Fruit fly (Drosophila melanogaster) whole organism, embryonic: ENCODE data around the gene CG6254.

ENCODE experiments used
- Atf6 ChIP-seq: fragments of 200-800 bp; sonication (Bioruptor generic); IDR thresholded peaks from 2 replicates; pipeline ENCODE4 v1.3.6; 2022; ENCODE audit warnings: missing biosample characterization, missing genetic modification characterization
- CG10959 ChIP-seq: fragments of 200-800 bp; sonication (Bioruptor generic); IDR thresholded peaks from 2 replicates; pipeline ENCODE4 v1.3.6; 2022; ENCODE audit warnings: missing biosample characterization, missing genetic modification characterization
- CG14441 ChIP-seq: fragments of 200-800 bp; sonication (Bioruptor generic); IDR thresholded peaks from 2 replicates; pipeline ENCODE4 v1.3.6; 2022; ENCODE audit warnings: missing biosample characterization, missing genetic modification characterization
- CG14710 ChIP-seq: fragments of 200-800 bp; sonication (Bioruptor generic); optimal IDR thresholded peaks from 3 replicates; lab custom pipeline; 2019; ENCODE audit warnings: missing biosample characterization, mild to moderate bottlenecking, missing genetic modification characterization, moderate library complexity
- CG15269 ChIP-seq: fragments of 200-800 bp; sonication (Bioruptor generic); optimal IDR thresholded peaks from 2 replicates; lab custom pipeline; 2018; ENCODE audit warnings: missing biosample characterization, mild to moderate bottlenecking, missing genetic modification characterization, moderate library complexity
- CG17361 ChIP-seq: fragments of 200-800 bp; sonication (Bioruptor generic); IDR thresholded peaks from 3 replicates; pipeline ENCODE4 v1.3.6; 2022; ENCODE audit warnings: missing biosample characterization, missing genetic modification characterization
- CG17568 ChIP-seq: fragments of 200-800 bp; sonication (Bioruptor generic); optimal IDR thresholded peaks from 2 replicates; lab custom pipeline; 2018; ENCODE audit warnings: missing biosample characterization, mild to moderate bottlenecking, missing genetic modification characterization, moderate library complexity
- CG18476 ChIP-seq: fragments of 200-800 bp; sonication (Bioruptor generic); optimal IDR thresholded peaks from 2 replicates; lab custom pipeline; 2016; ENCODE audit warnings: missing biosample characterization, mild to moderate bottlenecking, missing genetic modification characterization
- CG18599 ChIP-seq: fragments of 200-800 bp; sonication (Bioruptor generic); optimal IDR thresholded peaks from 3 replicates; lab custom pipeline; 2017; ENCODE audit warnings: missing biosample characterization, missing genetic modification characterization, mild to moderate bottlenecking, moderate library complexity, missing genetic modification reagents
- CG31388 ChIP-seq: fragments of 200-800 bp; sonication (Bioruptor generic); optimal IDR thresholded peaks from 2 replicates; lab custom pipeline; 2016; ENCODE audit warnings: missing biosample characterization, missing genetic modification characterization
- CG4360 ChIP-seq: fragments of 200-800 bp; sonication (Bioruptor generic); IDR thresholded peaks from 2 replicates; pipeline ENCODE4 v1.3.6; 2022; ENCODE audit warnings: missing biosample characterization, missing genetic modification characterization
- CG4707 ChIP-seq: fragments of 200-800 bp; sonication (Bioruptor generic); optimal IDR thresholded peaks from 2 replicates; lab custom pipeline; 2018; ENCODE audit warnings: missing biosample characterization, mild to moderate bottlenecking, missing genetic modification characterization, moderate library complexity
- CG6689 ChIP-seq: fragments of 200-800 bp; sonication (Bioruptor generic); IDR thresholded peaks from 2 replicates; pipeline ENCODE4 v1.3.6; 2022; ENCODE audit warnings: missing biosample characterization, missing genetic modification characterization
- CG7372 ChIP-seq: fragments of 200-800 bp; sonication (Bioruptor generic); IDR thresholded peaks from 2 replicates; pipeline ENCODE4 v1.3.6; 2022; ENCODE audit warnings: missing biosample characterization, missing genetic modification characterization
- CG7839 ChIP-seq: fragments of 200-800 bp; sonication (Bioruptor generic); optimal IDR thresholded peaks from 3 replicates; lab custom pipeline; 2018; ENCODE audit warnings: missing biosample characterization, mild to moderate bottlenecking, missing genetic modification characterization, moderate library complexity
- CG8765 ChIP-seq: fragments of 200-800 bp; sonication (Bioruptor generic); IDR thresholded peaks from 2 replicates; pipeline ENCODE4 v1.3.6; 2022; ENCODE audit warnings: missing biosample characterization, missing genetic modification characterization
- Chrac-16 ChIP-seq: fragments of 200-800 bp; sonication (Bioruptor generic); optimal IDR thresholded peaks from 3 replicates; lab custom pipeline; 2016; ENCODE audit warnings: missing biosample characterization, missing genetic modification characterization
- D ChIP-seq, 2 experiments: fragments of 200-800 bp in 1 of 2; fragments of >200 bp in 1 of 2; sonication (Bioruptor generic) in 1 of 2; optimal IDR thresholded peaks; 2 replicates in 1 of 2; 3 replicates in 1 of 2; lab custom pipeline; 2017; ENCODE audit warnings: mild to moderate bottlenecking in 1 of 2, missing biosample characterization in 1 of 2, missing genetic modification characterization in 1 of 2, missing genetic modification reagents in 1 of 2
- Dek ChIP-seq: fragments of 200-800 bp; sonication (Bioruptor generic); optimal IDR thresholded peaks from 3 replicates; lab custom pipeline; 2019; ENCODE audit warnings: missing biosample characterization, mild to moderate bottlenecking, missing genetic modification characterization, moderate library complexity
- Dref ChIP-seq: fragments of 200-800 bp; sonication (Bioruptor generic); IDR thresholded peaks from 2 replicates; pipeline ENCODE4 v1.3.6; 2022; ENCODE audit warnings: missing biosample characterization, missing genetic modification characterization
- Drgx ChIP-seq: fragments of 200-800 bp; sonication (Bioruptor generic); IDR thresholded peaks from 2 replicates; pipeline ENCODE4 v1.3.6; 2022; ENCODE audit warnings: missing biosample characterization, missing genetic modification characterization
- E2f1 ChIP-seq: fragments of 200-800 bp; sonication (Bioruptor generic); IDR thresholded peaks from 2 replicates; pipeline ENCODE4 v1.3.6; 2022; ENCODE audit warnings: missing biosample characterization, missing genetic modification characterization
- Eip74EF ChIP-seq, 2 experiments: fragments of 200-800 bp in 1 of 2; fragments of >200 bp in 1 of 2; sonication (Bioruptor generic) in 1 of 2; optimal IDR thresholded peaks; 2 replicates each; lab custom pipeline; 2017 to 2019; ENCODE audit warnings: missing biosample characterization in 2 of 2, missing genetic modification characterization in 2 of 2, mild to moderate bottlenecking in 1 of 2, moderate library complexity in 1 of 2
- Fer2 ChIP-seq: fragments of 200-800 bp; sonication (Bioruptor generic); optimal IDR thresholded peaks from 2 replicates; lab custom pipeline; 2018; ENCODE audit warnings: missing biosample characterization, mild to moderate bottlenecking, missing genetic modification characterization, moderate library complexity
- Fer3 ChIP-seq: fragments of 200-800 bp; sonication (Bioruptor generic); optimal IDR thresholded peaks from 2 replicates; lab custom pipeline; 2018; ENCODE audit warnings: missing biosample characterization, mild to moderate bottlenecking, missing genetic modification characterization, moderate library complexity
- HHEX ChIP-seq: fragments of 200-800 bp; sonication (Bioruptor generic); optimal IDR thresholded peaks from 3 replicates; lab custom pipeline; 2017; ENCODE audit warnings: missing biosample characterization, mild to moderate bottlenecking, missing genetic modification characterization, missing genetic modification reagents
- HLH4C ChIP-seq: fragments of 200-800 bp; sonication (Bioruptor generic); IDR thresholded peaks from 3 replicates; pipeline ENCODE4 v1.3.6; 2022; ENCODE audit warnings: missing biosample characterization, missing genetic modification characterization; ENCODE audit not compliant: partially characterized antibody
- Hr3 ChIP-seq: fragments of 200-800 bp; sonication (Bioruptor generic); optimal IDR thresholded peaks from 3 replicates; lab custom pipeline; 2016; ENCODE audit warnings: missing biosample characterization, missing genetic modification characterization
- Max ChIP-seq: fragments of 200-800 bp; sonication (Bioruptor generic); optimal IDR thresholded peaks from 2 replicates; lab custom pipeline; 2016; ENCODE audit warnings: missing biosample characterization, mild to moderate bottlenecking, missing genetic modification characterization
- Nf-YB ChIP-seq: fragments of 200-800 bp; sonication (Bioruptor generic); optimal IDR thresholded peaks from 3 replicates; lab custom pipeline; 2019; ENCODE audit warnings: missing biosample characterization, mild to moderate bottlenecking, missing genetic modification characterization, moderate library complexity
- Ptx1 ChIP-seq: fragments of 200-800 bp; sonication (Bioruptor generic); IDR thresholded peaks from 2 replicates; pipeline ENCODE4 v1.3.6; 2022; ENCODE audit warnings: missing biosample characterization, missing genetic modification characterization
- Taf1 ChIP-seq: fragments of 200-800 bp; sonication (Bioruptor generic); IDR thresholded peaks from 2 replicates; pipeline ENCODE4 v1.3.6; 2022; ENCODE audit warnings: missing biosample characterization, missing genetic modification characterization
- ap ChIP-seq: fragments of 200-800 bp; sonication (Bioruptor generic); IDR thresholded peaks from 2 replicates; pipeline ENCODE4 v1.3.6; 2022; ENCODE audit warnings: missing biosample characterization, missing genetic modification characterization
- crp ChIP-seq, 2 experiments: fragments of 200-800 bp; sonication (Bioruptor generic); optimal IDR thresholded peaks; 2 replicates in 1 of 2; 3 replicates in 1 of 2; lab custom pipeline; 2017; ENCODE audit warnings: missing biosample characterization in 2 of 2, missing genetic modification characterization in 2 of 2, mild to moderate bottlenecking in 1 of 2, moderate library complexity in 1 of 2
- cwo ChIP-seq: fragments of 200-800 bp; sonication (Bioruptor generic); optimal IDR thresholded peaks from 3 replicates; lab custom pipeline; 2017; ENCODE audit warnings: missing biosample characterization, missing genetic modification characterization, mild to moderate bottlenecking, moderate library complexity, missing genetic modification reagents
- exex ChIP-seq: fragments of 200-800 bp; sonication (Bioruptor generic); optimal IDR thresholded peaks from 4 replicates; lab custom pipeline; 2018; ENCODE audit warnings: missing biosample characterization, mild to moderate bottlenecking, missing genetic modification characterization, moderate library complexity
- hbn ChIP-seq: fragments of 200-800 bp; sonication (Bioruptor generic); IDR thresholded peaks from 2 replicates; pipeline ENCODE4 v1.3.6; 2022; ENCODE audit warnings: missing biosample characterization, missing genetic modification characterization; ENCODE audit not compliant: partially characterized antibody
- hkb ChIP-seq, 2 experiments: fragments of 200-800 bp in 1 of 2; fragments of >200 bp in 1 of 2; sonication (Bioruptor generic) in 1 of 2; IDR thresholded peaks in 1 of 2; optimal IDR thresholded peaks in 1 of 2; 2 replicates each; pipeline versions ENCODE4 v1.3.6 to Lab custom; 2017 to 2022; ENCODE audit warnings: missing biosample characterization in 1 of 2, missing genetic modification characterization in 1 of 2
- kni ChIP-seq: fragments of 200-800 bp; sonication (Bioruptor generic); optimal IDR thresholded peaks from 3 replicates; lab custom pipeline; 2017; ENCODE audit warnings: mild to moderate bottlenecking, missing biosample characterization, missing genetic modification reagents, missing genetic modification characterization
- mam ChIP-seq: fragments of 200-800 bp; sonication (Bioruptor generic); optimal IDR thresholded peaks from 3 replicates; lab custom pipeline; 2016; ENCODE audit warnings: missing biosample characterization, missing genetic modification characterization
- nerfin-2 ChIP-seq: fragments of 200-800 bp; sonication (Bioruptor generic); IDR thresholded peaks from 2 replicates; pipeline ENCODE4 v1.3.6; 2022; ENCODE audit warnings: missing biosample characterization, missing genetic modification characterization; ENCODE audit not compliant: partially characterized antibody
- org-1 ChIP-seq: fragments of 200-800 bp; sonication (Bioruptor generic); optimal IDR thresholded peaks from 2 replicates; lab custom pipeline; 2017; ENCODE audit warnings: missing biosample characterization, missing genetic modification characterization
- pan ChIP-seq, 4 experiments: fragments of >200 bp in 3 of 4; fragments of 200-800 bp in 1 of 4; sonication (Bioruptor generic) in 1 of 4; optimal IDR thresholded peaks in 3 of 4; IDR thresholded peaks in 1 of 4; 2 replicates each; pipeline versions ENCODE4 v1.3.6 to Lab custom; 2017 to 2022; ENCODE audit warnings: missing biosample characterization in 2 of 4, missing genetic modification characterization in 2 of 4, mixed read lengths in 1 of 4
- pnt ChIP-seq: fragments of 200-800 bp; sonication (Bioruptor generic); optimal IDR thresholded peaks from 3 replicates; lab custom pipeline; 2016; ENCODE audit warnings: missing biosample characterization, missing genetic modification characterization
- salm ChIP-seq: fragments of 200-800 bp; sonication (Bioruptor generic); optimal IDR thresholded peaks from 2 replicates; lab custom pipeline; 2018; ENCODE audit warnings: missing biosample characterization, mild to moderate bottlenecking, missing genetic modification characterization
- sqz ChIP-seq: fragments of 200-800 bp; sonication (Bioruptor generic); optimal IDR thresholded peaks from 3 replicates; lab custom pipeline; 2018; ENCODE audit warnings: missing biosample characterization, mild to moderate bottlenecking, missing genetic modification characterization
- ttk ChIP-seq: fragments of 200-800 bp; sonication (Bioruptor generic); IDR thresholded peaks from 2 replicates; pipeline ENCODE4 v2.1.2; 2022; ENCODE audit warnings: missing biosample characterization, missing genetic modification characterization
- unc-4 ChIP-seq: fragments of 200-800 bp; sonication (Bioruptor generic); IDR thresholded peaks from 2 replicates; pipeline ENCODE4 v1.3.6; 2022; ENCODE audit warnings: missing biosample characterization, missing genetic modification characterization; ENCODE audit not compliant: partially characterized antibody

Gene CG6254

dm6 chr3R:10130091-10130490 lies 31.0 kb downstream of the CG6254 start:
- peak; percentile 43 for TF ChIP-seq exex (tag; lab: Kevin White, UChicago)
- TF ChIP-seq Nf-YB (GFP tag; lab: Kevin White, UChicago) = peak; percentile 24
- peak; percentile 64 for TF ChIP-seq cwo
- TF ChIP-seq CG18599 (GFP tag; lab: Kevin White, UChicago) = peak; percentile 83
- peak; percentile 33 for TF ChIP-seq CG4707 (GFP tag; lab: Kevin White, UChicago)
- TF ChIP-seq pnt (GFP tag; lab: Kevin White, UChicago) = peak; percentile 20
- peak; percentile 39; the same call in 1 of the 2 replicates for TF ChIP-seq ap
- no peak for TF ChIP-seq CG10959 (GFP tag; lab: Robert Waterston, UW)
- TF ChIP-seq CG7372 (GFP tag; lab: Robert Waterston, UW) = peak; percentile 35; the same call in 1 of the 2 replicates
- TF ChIP-seq Ptx1 (GFP tag; lab: Robert Waterston, UW) = peak; percentile 80
- TF ChIP-seq Dek (tag; lab: Kevin White, UChicago) = peak; percentile 56
- peak; percentile 28 for TF ChIP-seq Chrac-16 (GFP tag; lab: Kevin White, UChicago)
- TF ChIP-seq ttk (GFP tag; lab: Robert Waterston, UW) = peak; percentile 61
- TF ChIP-seq CG4360 (GFP tag; lab: Robert Waterston, UW) = no peak
- TF ChIP-seq HLH4C (GFP tag; lab: Robert Waterston, UW) = no peak
- TF ChIP-seq CG17361 (GFP tag; lab: Robert Waterston, UW) = peak; percentile 69
- TF ChIP-seq org-1 (GFP tag; lab: Kevin White, UChicago) = peak; percentile 45
- peak; percentile 76 for TF ChIP-seq CG15269 (tag; lab: Kevin White, UChicago)
- TF ChIP-seq CG14710 (tag; lab: Kevin White, UChicago) = peak; percentile 32
- TF ChIP-seq mam = peak; percentile 29
- TF ChIP-seq Dref (GFP tag; lab: Robert Waterston, UW) = no peak
- peak; percentile 88 for TF ChIP-seq Drgx
- TF ChIP-seq crp (GFP tag; optimal IDR thresholded peaks at IDR 0.05; lab: Kevin White, UChicago) = no peak
- TF ChIP-seq salm (tag; lab: Kevin White, UChicago) = peak; percentile 16
- peak; percentile 36 for TF ChIP-seq Fer2
- peak; percentile 5 for TF ChIP-seq sqz
- no peak for TF ChIP-seq D (optimal IDR thresholded peaks at IDR 0.05; lab: Kevin White, UChicago)
- peak; percentile 26 for TF ChIP-seq D (GFP tag; optimal IDR thresholded peaks at IDR 0.05; lab: Kevin White, UChicago)
- TF ChIP-seq HHEX (GFP tag; lab: Kevin White, UChicago) = peak; percentile 58
- TF ChIP-seq CG6689 (GFP tag; lab: Robert Waterston, UW) = peak; percentile 80
- peak; percentile 74 for TF ChIP-seq Atf6 (GFP tag; lab: Robert Waterston, UW)
- no peak for TF ChIP-seq unc-4
- TF ChIP-seq pan (optimal IDR thresholded peaks at IDR 0.05; lab: Kevin White, UChicago) = no peak
- TF ChIP-seq pan (GFP tag; optimal IDR thresholded peaks at IDR 0.05 in 1 of 2, IDR thresholded peaks at IDR 0.05 in 1 of 2) = peak in 1 of 2 experiments; percentile 72
- TF ChIP-seq CG14441 = peak; percentile 71
- peak; percentile 22 for TF ChIP-seq CG18476 (GFP tag; lab: Kevin White, UChicago)
- peak; percentile 56 for TF ChIP-seq CG17568 (GFP tag; lab: Kevin White, UChicago)
- peak; percentile 20 for TF ChIP-seq Hr3 (GFP tag; lab: Kevin White, UChicago)
- TF ChIP-seq hkb (optimal IDR thresholded peaks at IDR 0.05; lab: Kevin White, UChicago) = no peak
- TF ChIP-seq hkb (GFP tag; IDR thresholded peaks at IDR 0.05; lab: Robert Waterston, UW) = peak; percentile 78
- peak; percentile 32 for TF ChIP-seq Max (GFP tag; lab: Kevin White, UChicago)
- no peak for TF ChIP-seq CG31388 (GFP tag; lab: Kevin White, UChicago)
- TF ChIP-seq Eip74EF (GFP tag; optimal IDR thresholded peaks at IDR 0.05; lab: Kevin White, UChicago) = peak in 1 of 2 experiments; percentile 9
- no peak for TF ChIP-seq nerfin-2 (GFP tag; lab: Robert Waterston, UW)
- TF ChIP-seq kni (GFP tag; lab: Kevin White, UChicago) = no peak
- no peak for TF ChIP-seq hbn (GFP tag; lab: Robert Waterston, UW)
- TF ChIP-seq E2f1 = peak; percentile 65
- peak; percentile 69 for TF ChIP-seq Fer3 (tag; lab: Kevin White, UChicago)
- TF ChIP-seq CG8765 = 0 out of 2 replicates have a peak, but pooled peaks have one; percentile 14
- peak; percentile 76 for TF ChIP-seq CG7839
- no peak for TF ChIP-seq Taf1 (GFP tag; lab: Robert Waterston, UW)
